Worm (Caenorhabditis elegans): Measurements from ENCODE around the gene F35C5.12.

- TF ChIP-seq nhr-28 (tag; optimal IDR thresholded peaks at IDR 0.05) (no peak), ceh-82 (tag; optimal IDR thresholded peaks at IDR 0.05) (no peak), lin-15B (tag; optimal IDR thresholded peaks at IDR 0.05) (no peak), nhr-11 (tag; optimal IDR thresholded peaks at IDR 0.05) (no peak), elt-3 (tag; optimal IDR thresholded peaks at IDR 0.05) (no peak), lin-39 (tag; optimal IDR thresholded peaks at IDR 0.05) (no peak), ztf-11 (tag; optimal IDR thresholded peaks at IDR 0.05) (no peak)
Measured at ce11 chrII:12897942-12898341, 16.4 kb downstream of the F35C5.12 start, which contains the start of gene clec-64.
